Fruit fly (Drosophila melanogaster): ENCODE data around the gene Bulli.
A peak's percentile ranks its signal among the peaks of the same experiment; 100 is the strongest.

The Bulli gene

dm6 chr3L:6488405-6488804 lies at the start of gene Bulli, which contains the start of gene CG10147 (continued):
- peak; percentile 98 for TF ChIP-seq gem (tag; optimal IDR thresholded peaks at IDR 0.05)
- peak; percentile 98 for TF ChIP-seq ind (GFP tag; optimal IDR thresholded peaks at IDR 0.05)
- peak; percentile 96 for TF ChIP-seq Doc3 (GFP tag; IDR thresholded peaks at IDR 0.05; ENCODE audit: partially characterized antibody)
- peak; percentile 98 for TF ChIP-seq chn (GFP tag; optimal IDR thresholded peaks at IDR 0.05)
- TF ChIP-seq CG6854 (GFP tag; optimal IDR thresholded peaks at IDR 0.05), result peak; percentile 80
- peak; percentile 83 for TF ChIP-seq nerfin-2 (GFP tag; IDR thresholded peaks at IDR 0.05; ENCODE audit: partially characterized antibody)
- TF ChIP-seq Xrp1 (GFP tag; IDR thresholded peaks at IDR 0.05), result peak; percentile 98
- peak; percentile 95 for TF ChIP-seq ap (GFP tag; IDR thresholded peaks at IDR 0.05)
- peak; percentile 98 for TF ChIP-seq knrl (GFP tag; IDR thresholded peaks at IDR 0.05; ENCODE audit: partially characterized antibody)
- peak; percentile 98 for TF ChIP-seq Ssrp (tag; optimal IDR thresholded peaks at IDR 0.05)
- TF ChIP-seq tgo (GFP tag; IDR thresholded peaks at IDR 0.05), result peak; percentile 98
- peak; percentile 84 for TF ChIP-seq CG6654 (GFP tag; optimal IDR thresholded peaks at IDR 0.05)
- TF ChIP-seq CG14965 (GFP tag; optimal IDR thresholded peaks at IDR 0.05; ENCODE audit: borderline replicate concordance), result peak; percentile 39
- TF ChIP-seq CG6791 (GFP tag; IDR thresholded peaks at IDR 0.05; ENCODE audit: partially characterized antibody), result peak; percentile 90
- TF ChIP-seq cas (GFP tag; IDR thresholded peaks at IDR 0.05), result peak; percentile 96
- peak; percentile 99 for TF ChIP-seq CG11456 (GFP tag; IDR thresholded peaks at IDR 0.05)
- peak; percentile 97 for TF ChIP-seq CG6175 (GFP tag; IDR thresholded peaks at IDR 0.05)
- TF ChIP-seq vvl (GFP tag; IDR thresholded peaks at IDR 0.05), result peak; percentile 99
- peak; percentile 97 for TF ChIP-seq dan (GFP tag; IDR thresholded peaks at IDR 0.05)
- peak; percentile 94 for TF ChIP-seq Asciz (GFP tag; optimal IDR thresholded peaks at IDR 0.05)
- peak; percentile 38 to 82 for TF ChIP-seq tll (GFP tag; optimal IDR thresholded peaks at IDR 0.05)
- TF ChIP-seq row (GFP tag; IDR thresholded peaks at IDR 0.05), result peak; percentile 100
- TF ChIP-seq esg (GFP tag; conservative IDR thresholded peaks at IDR 0.05), result peak; percentile 98
- peak; percentile 39 for TF ChIP-seq pros (GFP tag; optimal IDR thresholded peaks at IDR 0.05)
- peak; percentile 99 for TF ChIP-seq Aef1 (GFP tag; IDR thresholded peaks at IDR 0.05)
- peak; percentile 92 for TF ChIP-seq Lim3 (GFP tag; IDR thresholded peaks at IDR 0.05)
- peak; percentile 34 for TF ChIP-seq wek (GFP tag; optimal IDR thresholded peaks at IDR 0.05)
- peak; percentile 98 for TF ChIP-seq CG30403 (GFP tag; optimal IDR thresholded peaks at IDR 0.05)
- peak; percentile 21 for TF ChIP-seq gfzf (GFP tag; optimal IDR thresholded peaks at IDR 0.05)
- peak; percentile 80 for TF ChIP-seq CG1792 (GFP tag; optimal IDR thresholded peaks at IDR 0.05)
- TF ChIP-seq bab2 (GFP tag; optimal IDR thresholded peaks at IDR 0.05), result peak; percentile 96
- TF ChIP-seq CG7357 (GFP tag; IDR thresholded peaks at IDR 0.05), result peak; percentile 93
- TF ChIP-seq CG3847 (GFP tag; IDR thresholded peaks at IDR 0.05), result peak; percentile 99
- peak; percentile 79 for TF ChIP-seq ftz-f1 (GFP tag; optimal IDR thresholded peaks at IDR 0.05)
- peak; percentile 98 for TF ChIP-seq ci (GFP tag; IDR thresholded peaks at IDR 0.05)
- peak; percentile 85 for TF ChIP-seq CG15073 (GFP tag; optimal IDR thresholded peaks at IDR 0.05)
- no peak for TF ChIP-seq Trl (optimal IDR thresholded peaks at IDR 0.05)
- peak; percentile 85 for TF ChIP-seq Trl (GFP tag; optimal IDR thresholded peaks at IDR 0.05)
- TF ChIP-seq HLHmδ (GFP tag; optimal IDR thresholded peaks at IDR 0.05), result no peak
- peak; percentile 52 to 98 for TF ChIP-seq bsh (GFP tag; optimal IDR thresholded peaks at IDR 0.05)
- peak; percentile 94 for TF ChIP-seq CG43689 (GFP tag; IDR thresholded peaks at IDR 0.05)
- TF ChIP-seq ash1 (GFP tag; optimal IDR thresholded peaks at IDR 0.05), result peak; percentile 80
- peak; percentile 95 for TF ChIP-seq Fer2 (tag; optimal IDR thresholded peaks at IDR 0.05)
- peak; percentile 100 for TF ChIP-seq CG9932 (GFP tag; IDR thresholded peaks at IDR 0.05)
- TF ChIP-seq corto (GFP tag; optimal IDR thresholded peaks at IDR 0.05), result peak; percentile 88
- TF ChIP-seq Antp (GFP tag; optimal IDR thresholded peaks at IDR 0.05), result peak; percentile 80
- peak; percentile 92 for TF ChIP-seq CG16863 (GFP tag; optimal IDR thresholded peaks at IDR 0.05)
- TF ChIP-seq CG4360 (GFP tag; IDR thresholded peaks at IDR 0.05), result peak; percentile 71
- peak; percentile 81 for TF ChIP-seq dm (GFP tag; optimal IDR thresholded peaks at IDR 0.05)
- TF ChIP-seq CG10366 (GFP tag; IDR thresholded peaks at IDR 0.05), result peak; percentile 98
- TF ChIP-seq CG10274 (GFP tag; optimal IDR thresholded peaks at IDR 0.05), result peak; percentile 81

Data from whole organism, embryonic.